Worm (Caenorhabditis elegans) whole organism, L4/young adult: ENCODE measurements around the gene nhr-188.

ENCODE experiments used
- W03F9.2 ChIP-seq: fragments of 150-350 bp; optimal IDR thresholded peaks from 2 replicates; lab custom pipeline; 2014; ENCODE audit warnings: missing biosample characterization, missing genetic modification characterization
- dao-5 ChIP-seq: sonication (generic microtip); optimal IDR thresholded peaks from 2 replicates; lab custom pipeline; 2016; ENCODE audit warnings: missing genotype, missing genetic modification characterization, moderate library complexity, missing compliant biosample characterization
- him-1 ChIP-seq: sonication (generic microtip); optimal IDR thresholded peaks from 2 replicates; lab custom pipeline; 2016; ENCODE audit warnings: missing genotype, missing genetic modification reagents, missing genetic modification characterization, missing compliant biosample characterization

DNA sequence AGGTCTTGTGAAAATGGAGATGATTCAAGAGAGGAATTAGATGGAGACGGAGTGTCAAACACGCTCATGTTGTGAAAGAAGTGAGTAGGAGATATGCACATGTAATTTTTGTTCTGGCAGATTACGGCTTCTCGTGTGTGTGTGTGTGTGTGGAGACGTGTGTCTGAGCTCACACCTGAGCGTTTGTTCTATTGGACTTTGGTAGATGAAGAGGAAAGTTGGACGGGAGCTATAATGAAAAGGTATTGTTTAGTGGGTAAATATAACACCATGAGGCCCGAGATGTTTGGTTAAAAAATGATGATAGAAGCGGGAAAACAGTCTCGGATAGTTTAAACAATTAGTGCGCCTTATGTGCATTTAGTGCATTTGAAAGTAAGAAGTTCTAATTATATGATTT lies 11.2 kb upstream of the nhr-188 start, which contains the start of gene nhr-157:
- no peak for TF ChIP-seq him-1 (tag; lab: Kevin White, UChicago)
- TF ChIP-seq W03F9.2 (tag; lab: Kevin White, UChicago) = no peak
- TF ChIP-seq dao-5 (tag; lab: Kevin White, UChicago) = no peak
